Fruit fly (Drosophila melanogaster) whole organism, adult: ENCODE data around the gene ftz.

Source experiments
- CG11617 ChIP-seq: fragments of 200-800 bp; sonication (Bioruptor generic); optimal IDR thresholded peaks from 2 replicates; lab custom pipeline; 2017; ENCODE audit warnings: mild to moderate bottlenecking, missing biosample characterization, missing genetic modification reagents, missing genetic modification characterization
- CG14711 ChIP-seq: fragments of 200-800 bp; sonication (Bioruptor generic); optimal IDR thresholded peaks from 2 replicates; lab custom pipeline; 2018; ENCODE audit warnings: missing biosample characterization, mild to moderate bottlenecking, missing genetic modification characterization, moderate library complexity
- CG33017 ChIP-seq: fragments of 200-800 bp; sonication (Bioruptor generic); optimal IDR thresholded peaks from 2 replicates; lab custom pipeline; 2018; ENCODE audit warnings: missing biosample characterization, mild to moderate bottlenecking, missing genetic modification characterization, moderate library complexity
- CG7101 ChIP-seq: fragments of 200-800 bp; sonication (Bioruptor generic); optimal IDR thresholded peaks from 2 replicates; lab custom pipeline; 2018; ENCODE audit warnings: missing biosample characterization, mild to moderate bottlenecking, missing genetic modification characterization, moderate library complexity
- Clk ChIP-seq: fragments of 200-800 bp; sonication (Bioruptor generic); optimal IDR thresholded peaks from 2 replicates; lab custom pipeline; 2017; ENCODE audit warnings: missing biosample characterization, missing genetic modification characterization
- Crg-1 ChIP-seq: fragments of 200-800 bp; sonication (Bioruptor generic); optimal IDR thresholded peaks from 2 replicates; lab custom pipeline; 2016; ENCODE audit warnings: missing biosample characterization, missing genetic modification characterization
- Hr96 ChIP-seq: fragments of 200-800 bp; sonication (Bioruptor generic); optimal IDR thresholded peaks from 2 replicates; lab custom pipeline; 2016; ENCODE audit warnings: missing biosample characterization, missing genetic modification characterization
- bab1 ChIP-seq: fragments of 200-800 bp; sonication (Bioruptor generic); optimal IDR thresholded peaks from 3 replicates; lab custom pipeline; 2019; ENCODE audit warnings: missing biosample characterization, mild to moderate bottlenecking, missing genetic modification characterization, moderate library complexity
- kay ChIP-seq: fragments of 200-800 bp; sonication (Bioruptor generic); peaks from one replicate; lab custom pipeline; 2016; ENCODE audit warnings: missing biosample characterization, missing genetic modification characterization, borderline replicate concordance
- ovo ChIP-seq: fragments of 200-800 bp; sonication (Bioruptor generic); optimal IDR thresholded peaks from 2 replicates; lab custom pipeline; 2016; ENCODE audit warnings: missing biosample characterization, missing genetic modification characterization
- pad ChIP-seq: fragments of 200-800 bp; sonication (Bioruptor generic); optimal IDR thresholded peaks from 3 replicates; lab custom pipeline; 2017; ENCODE audit warnings: missing biosample characterization, missing genetic modification characterization, mild to moderate bottlenecking, moderate library complexity, missing genetic modification reagents
- tj ChIP-seq: fragments of 200-800 bp; sonication (Bioruptor generic); optimal IDR thresholded peaks from 3 replicates; lab custom pipeline; 2017; ENCODE audit warnings: missing biosample characterization, mild to moderate bottlenecking, missing genetic modification characterization, moderate library complexity

DNA sequence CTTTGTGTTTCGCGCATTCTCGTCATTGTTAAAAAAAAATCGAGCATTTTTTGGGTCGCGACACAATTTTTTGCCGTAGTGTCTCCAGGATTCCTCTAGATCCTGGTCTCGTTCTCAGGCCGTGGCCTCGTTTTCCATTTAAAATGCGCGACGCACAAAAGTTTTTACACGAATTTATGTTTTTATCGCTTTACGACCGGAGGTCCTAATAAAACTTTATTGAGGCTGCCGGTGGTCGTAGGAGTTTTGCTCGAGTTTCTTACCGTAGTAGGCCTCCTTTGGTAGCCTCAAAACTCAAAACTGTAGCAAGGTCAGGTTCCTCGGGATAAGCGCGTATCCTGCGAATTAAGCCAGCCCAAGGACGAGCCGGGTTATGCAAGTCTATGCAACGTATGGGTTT lies 6.7 kb upstream of the ftz start:
- TF ChIP-seq Crg-1 (GFP tag; lab: Kevin White, UChicago) (no peak), CG11617 (GFP tag; lab: Kevin White, UChicago) (no peak), tj (GFP tag; lab: Kevin White, UChicago) (no peak), Clk (no peak), bab1 (no peak), pad (GFP tag; lab: Kevin White, UChicago) (no peak), Hr96 (GFP tag; lab: Kevin White, UChicago) (no peak), CG7101 (tag; lab: Kevin White, UChicago) (no peak), kay (GFP tag; lab: Kevin White, UChicago) (no peak), ovo (GFP tag; lab: Kevin White, UChicago) (no peak), CG33017 (no peak), CG14711 (tag; lab: Kevin White, UChicago) (no peak)
